Worm (Caenorhabditis elegans): ENCODE data around the gene C06A6.4.

The C06A6.4 gene

DNA sequence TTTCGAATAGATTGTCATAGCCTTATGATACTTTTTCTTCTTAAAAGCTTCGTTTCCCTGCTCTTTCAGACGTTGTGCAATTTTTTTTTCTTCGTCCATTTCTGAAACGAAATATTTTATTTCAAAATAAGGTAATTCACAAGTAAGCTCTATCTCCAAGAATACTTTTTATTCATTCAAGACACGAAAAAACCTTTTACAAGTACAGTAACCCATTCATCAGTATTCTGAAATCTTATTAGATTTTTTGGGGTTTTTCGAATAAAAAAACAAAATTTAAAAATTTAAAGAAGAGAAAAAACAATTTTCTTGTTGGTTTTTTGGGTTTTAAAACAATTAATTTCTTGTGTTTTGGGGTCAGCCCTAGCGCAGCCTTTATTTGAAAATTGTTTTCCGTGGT is 50.2 kb downstream of the C06A6.4 start, which contains the start of gene rpap-3:
rpap-3 (minus strand) TSS at position 101 of the 400 bp plus-strand sequence.
- TF ChIP-seq cebp-1 (GFP tag; IDR thresholded peaks at IDR 0.05) (no peak), cebp-1 (tag; optimal IDR thresholded peaks at IDR 0.05) (peak; percentile 8), sdz-38 (tag; optimal IDR thresholded peaks at IDR 0.05) (no peak), madf-6 (GFP tag; IDR thresholded peaks at IDR 0.05) (peak; percentile 30; the same call in 1 of the 2 replicates), ceh-58 (GFP tag; IDR thresholded peaks at IDR 0.05) (no peak), hrde-1 (tag; optimal IDR thresholded peaks at IDR 0.05; ENCODE audit: borderline replicate concordance) (peak; percentile 8)
